Worm (Caenorhabditis elegans): Measurements from ENCODE around the gene efn-3.

ce11 chrX:13510234-13510837 lies 33.1 kb upstream of the efn-3 start:
- TF ChIP-seq pha-4 (tag; optimal IDR thresholded peaks at IDR 0.05), result no peak
- no peak for TF ChIP-seq ces-1 (GFP tag; optimal IDR thresholded peaks at IDR 0.05)
